Worm (Caenorhabditis elegans): ENCODE results near the gene abcf-1.

abcf-1 gene

DNA sequence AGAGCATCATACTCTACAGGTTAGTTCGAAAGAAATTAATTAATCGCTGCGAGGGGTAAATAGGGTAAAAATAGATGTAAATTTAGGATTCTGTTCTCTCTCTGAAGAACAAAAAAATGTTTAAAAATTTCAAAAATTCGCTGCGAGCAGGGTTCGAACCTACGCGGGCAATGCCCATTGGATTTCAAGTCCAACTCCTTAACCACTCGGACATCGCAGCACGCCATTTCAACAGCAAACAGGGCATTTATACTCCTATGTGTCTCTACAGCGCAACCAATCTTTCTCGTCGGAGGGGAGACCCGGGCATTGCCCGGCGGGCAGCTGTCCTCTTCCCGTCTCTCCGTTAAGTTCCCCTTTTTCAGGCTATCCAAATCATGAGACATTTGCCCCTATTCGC is 17.1 kb upstream of the abcf-1 start (continued):
- 0 out of 2 replicates have a peak, but pooled peaks have one; percentile 60 for TF ChIP-seq cebp-1 (GFP tag; IDR thresholded peaks at IDR 0.05)
- TF ChIP-seq cebp-1 (tag; optimal IDR thresholded peaks at IDR 0.05): no peak
- TF ChIP-seq zim-3 (tag; optimal IDR thresholded peaks at IDR 0.05): peak; percentile 91
- TF ChIP-seq rcor-1 (GFP tag; IDR thresholded peaks at IDR 0.05): peak; percentile 49
- peak; percentile 17 for TF ChIP-seq unc-130 (GFP tag; optimal IDR thresholded peaks at IDR 0.05)
- no peak for TF ChIP-seq attf-6 (GFP tag; IDR thresholded peaks at IDR 0.05)
- peak; percentile 78; the same call in 1 of the 2 replicates for TF ChIP-seq ceh-40 (GFP tag; IDR thresholded peaks at IDR 0.05)
- peak; percentile 84 for TF ChIP-seq Y79H2A.3 (GFP tag; conservative IDR thresholded peaks at IDR 0.05)
- TF ChIP-seq nfyb-1 (GFP tag; IDR thresholded peaks at IDR 0.05): peak; percentile 75
- peak; percentile 2 for TF ChIP-seq snpc-1.1 (tag; optimal IDR thresholded peaks at IDR 0.05; ENCODE audit: insufficient read depth)
- TF ChIP-seq lsy-27 (tag; optimal IDR thresholded peaks at IDR 0.05; ENCODE audit: borderline replicate concordance, insufficient read depth): peak; percentile 82
- no peak for TF ChIP-seq F55B11.4 (tag; optimal IDR thresholded peaks at IDR 0.05; ENCODE audit: borderline replicate concordance, insufficient read depth)
- TF ChIP-seq F57C9.4 (tag; optimal IDR thresholded peaks at IDR 0.05): no peak
- peak; percentile 65 for TF ChIP-seq attf-3 (GFP tag; conservative IDR thresholded peaks at IDR 0.05)
- TF ChIP-seq ztf-26 (tag; optimal IDR thresholded peaks at IDR 0.05): peak; percentile 51
- peak; percentile 60; the same call in 1 of the 2 replicates for TF ChIP-seq let-526 (GFP tag; IDR thresholded peaks at IDR 0.05)
- no peak for TF ChIP-seq ama-1 (optimal IDR thresholded peaks at IDR 0.05)
- peak in 1 of 2 experiments; percentile 76 for TF ChIP-seq ama-1 (GFP tag; optimal IDR thresholded peaks at IDR 0.05)
- peak; percentile 72 for TF ChIP-seq mxl-1 (tag; optimal IDR thresholded peaks at IDR 0.05)
- TF ChIP-seq ceh-79 (tag; optimal IDR thresholded peaks at IDR 0.05): peak; percentile 69
- peak; percentile 83; the same call in 1 of the 2 replicates for TF ChIP-seq ceh-58 (GFP tag; IDR thresholded peaks at IDR 0.05)
- TF ChIP-seq nhr-179 (tag; optimal IDR thresholded peaks at IDR 0.05): no peak
- TF ChIP-seq madf-3 (GFP tag; IDR thresholded peaks at IDR 0.05): no peak
- TF ChIP-seq ceh-27 (GFP tag; optimal IDR thresholded peaks at IDR 0.05): peak; percentile 75
- no peak for TF ChIP-seq B0035.1 (tag; optimal IDR thresholded peaks at IDR 0.05)
- peak; percentile 85 for TF ChIP-seq ztf-25 (GFP tag; IDR thresholded peaks at IDR 0.05)
- TF ChIP-seq tlf-1 (GFP tag; optimal IDR thresholded peaks at IDR 0.05): no peak
- peak; percentile 65 for TF ChIP-seq snpc-3.4 (tag; optimal IDR thresholded peaks at IDR 0.05)
- peak; percentile 89 for TF ChIP-seq die-1 (tag; optimal IDR thresholded peaks at IDR 0.05)
- TF ChIP-seq F23B12.7 (tag; optimal IDR thresholded peaks at IDR 0.05; ENCODE audit: insufficient read depth): peak; percentile 83
- no peak for TF ChIP-seq B0336.3 (GFP tag; IDR thresholded peaks at IDR 0.05)
- 0 out of 2 replicates have a peak, but pooled peaks have one; percentile 53 for TF ChIP-seq ztf-6 (GFP tag; IDR thresholded peaks at IDR 0.05)
- no peak for TF ChIP-seq lag-1 (GFP tag; IDR thresholded peaks at IDR 0.05)
- peak; percentile 4 for TF ChIP-seq atf-7 (tag; optimal IDR thresholded peaks at IDR 0.05)
- TF ChIP-seq chd-7 (tag; optimal IDR thresholded peaks at IDR 0.05): peak; percentile 83
- TF ChIP-seq Y56A3A.18 (GFP tag; IDR thresholded peaks at IDR 0.05): peak; percentile 79
- TF ChIP-seq tbp1 (GFP tag; optimal IDR thresholded peaks at IDR 0.05): peak; percentile 99
- TF ChIP-seq athp-1 (tag; optimal IDR thresholded peaks at IDR 0.05): peak; percentile 72
- TF ChIP-seq ceh-91 (GFP tag; IDR thresholded peaks at IDR 0.05): peak; percentile 31; the same call in 1 of the 2 replicates
- peak; percentile 21 for TF ChIP-seq ztf-22 (GFP tag; optimal IDR thresholded peaks at IDR 0.05)
- TF ChIP-seq F39B2.1 (GFP tag; IDR thresholded peaks at IDR 0.05): no peak
- TF ChIP-seq lin-26 (GFP tag; IDR thresholded peaks at IDR 0.05): peak; percentile 97
- TF ChIP-seq sptf-2 (GFP tag; optimal IDR thresholded peaks at IDR 0.05): peak; percentile 59
- TF ChIP-seq dox-1 (GFP tag; IDR thresholded peaks at IDR 0.05): no peak; the same call in 1 of the 2 replicates
- TF ChIP-seq F22D6.2 (tag; optimal IDR thresholded peaks at IDR 0.05): no peak
- no peak for TF ChIP-seq xnd-1 (tag; optimal IDR thresholded peaks at IDR 0.05)
- TF ChIP-seq madf-10 (tag; optimal IDR thresholded peaks at IDR 0.05): peak; percentile 47
- TF ChIP-seq mel-28 (tag; optimal IDR thresholded peaks at IDR 0.05; ENCODE audit: borderline replicate concordance): peak; percentile 17
- no peak for TF ChIP-seq dpff-1 (tag; optimal IDR thresholded peaks at IDR 0.05)
